Fruit fly (Drosophila melanogaster) whole organism, embryonic: Measurements from ENCODE around the gene Cyp4ac3.

ENCODE experiments used
- CG10366 ChIP-seq: fragments of 200-800 bp; sonication (Bioruptor generic); IDR thresholded peaks from 2 replicates; pipeline ENCODE4 v1.3.6; 2022; ENCODE audit warnings: missing biosample characterization, missing genetic modification characterization
- CG12942 ChIP-seq: fragments of 200-800 bp; sonication (Bioruptor generic); optimal IDR thresholded peaks from 3 replicates; lab custom pipeline; 2016; ENCODE audit warnings: missing biosample characterization, missing genetic modification characterization
- CG14667 ChIP-seq: fragments of 200-800 bp; sonication (Bioruptor generic); IDR thresholded peaks from 2 replicates; pipeline ENCODE4 v1.3.6; 2022; ENCODE audit warnings: missing biosample characterization, missing genetic modification characterization
- CG14965 ChIP-seq: fragments of 200-800 bp; sonication (Bioruptor generic); optimal IDR thresholded peaks from 2 replicates; lab custom pipeline; 2016; ENCODE audit warnings: missing biosample characterization, missing genetic modification characterization, borderline replicate concordance
- CG15479 ChIP-seq: fragments of 200-800 bp; sonication (Bioruptor generic); optimal IDR thresholded peaks from 3 replicates; lab custom pipeline; 2019; ENCODE audit warnings: missing biosample characterization, mild to moderate bottlenecking, missing genetic modification characterization, moderate library complexity
- CG31441 ChIP-seq: fragments of 200-800 bp; sonication (Bioruptor generic); IDR thresholded peaks from 2 replicates; pipeline ENCODE4 v1.3.6; 2022; ENCODE audit warnings: missing biosample characterization, missing genetic modification characterization
- CG3281 ChIP-seq: fragments of 200-800 bp; sonication (Bioruptor generic); optimal IDR thresholded peaks from 3 replicates; lab custom pipeline; 2017; ENCODE audit warnings: missing biosample characterization, mild to moderate bottlenecking, missing genetic modification characterization
- CG34376 ChIP-seq: fragments of 200-800 bp; sonication (Bioruptor generic); optimal IDR thresholded peaks from 2 replicates; lab custom pipeline; 2018; ENCODE audit warnings: missing biosample characterization, mild to moderate bottlenecking, missing genetic modification characterization
- CG6683 ChIP-seq: fragments of 200-800 bp; sonication (Bioruptor generic); optimal IDR thresholded peaks from 2 replicates; lab custom pipeline; 2017; ENCODE audit warnings: missing biosample characterization, mild to moderate bottlenecking, missing genetic modification characterization, missing genetic modification reagents
- CG6791 ChIP-seq: fragments of 200-800 bp; sonication (Bioruptor generic); IDR thresholded peaks from 3 replicates; pipeline ENCODE4 v1.3.6; 2022; ENCODE audit warnings: missing biosample characterization, missing genetic modification characterization; ENCODE audit not compliant: partially characterized antibody
- CG9609 ChIP-seq: fragments of 200-800 bp; sonication (Bioruptor generic); optimal IDR thresholded peaks from 3 replicates; lab custom pipeline; 2016; ENCODE audit warnings: missing biosample characterization, missing genetic modification characterization
- CG9876 ChIP-seq: fragments of 200-800 bp; sonication (Bioruptor generic); optimal IDR thresholded peaks from 2 replicates; lab custom pipeline; 2016; ENCODE audit warnings: missing biosample characterization, missing genetic modification characterization
- Dip3 ChIP-seq: fragments of 200-800 bp; sonication (Bioruptor generic); optimal IDR thresholded peaks from 3 replicates; lab custom pipeline; 2016; ENCODE audit warnings: missing biosample characterization, missing genetic modification characterization
- Drgx ChIP-seq: fragments of 200-800 bp; sonication (Bioruptor generic); IDR thresholded peaks from 2 replicates; pipeline ENCODE4 v1.3.6; 2022; ENCODE audit warnings: missing biosample characterization, missing genetic modification characterization
- Fer3 ChIP-seq: fragments of 200-800 bp; sonication (Bioruptor generic); optimal IDR thresholded peaks from 2 replicates; lab custom pipeline; 2018; ENCODE audit warnings: missing biosample characterization, mild to moderate bottlenecking, missing genetic modification characterization, moderate library complexity
- Hmx ChIP-seq: fragments of 200-800 bp; sonication (Bioruptor generic); optimal IDR thresholded peaks from 2 replicates; lab custom pipeline; 2016; ENCODE audit warnings: missing biosample characterization, missing genetic modification characterization
- Mad ChIP-seq: fragments of 200-800 bp; sonication (Bioruptor generic); optimal IDR thresholded peaks from 2 replicates; lab custom pipeline; 2016; ENCODE audit warnings: missing biosample characterization, missing genetic modification characterization
- Meics ChIP-seq: fragments of 200-800 bp; sonication (Bioruptor generic); optimal IDR thresholded peaks from 2 replicates; lab custom pipeline; 2017; ENCODE audit warnings: missing biosample characterization, mild to moderate bottlenecking, missing genetic modification characterization
- Mes4 ChIP-seq: fragments of 200-800 bp; sonication (Bioruptor generic); optimal IDR thresholded peaks from 2 replicates; lab custom pipeline; 2016; ENCODE audit warnings: missing biosample characterization, missing genetic modification characterization
- Neu2 ChIP-seq: fragments of 200-800 bp; sonication (Bioruptor generic); optimal IDR thresholded peaks from 3 replicates; lab custom pipeline; 2016; ENCODE audit warnings: missing biosample characterization, missing genetic modification characterization, borderline replicate concordance
- Xrp1 ChIP-seq: fragments of 200-800 bp; sonication (Bioruptor generic); IDR thresholded peaks from 2 replicates; pipeline ENCODE4 v1.3.6; 2022; ENCODE audit warnings: missing biosample characterization, missing genetic modification characterization
- amos ChIP-seq: fragments of 200-800 bp; sonication (Bioruptor generic); IDR thresholded peaks from 2 replicates; pipeline ENCODE4 v1.3.6; 2022; ENCODE audit warnings: missing biosample characterization, missing genetic modification characterization; ENCODE audit not compliant: partially characterized antibody
- bsh ChIP-seq, 2 experiments: fragments of 200-800 bp; sonication (Bioruptor generic); optimal IDR thresholded peaks; 2 replicates each; lab custom pipeline; 2017 to 2018; ENCODE audit warnings: mild to moderate bottlenecking in 2 of 2, missing biosample characterization in 2 of 2, missing genetic modification characterization in 2 of 2, moderate library complexity in 1 of 2
- cad ChIP-seq: fragments of >200 bp; optimal IDR thresholded peaks from 2 replicates; lab custom pipeline; 2017; ENCODE audit warnings: missing biosample characterization, missing genetic modification characterization
- crc ChIP-seq: fragments of 200-800 bp; sonication (Bioruptor generic); optimal IDR thresholded peaks from 2 replicates; lab custom pipeline; 2016; ENCODE audit warnings: missing biosample characterization, missing genetic modification characterization
- exex ChIP-seq: fragments of 200-800 bp; sonication (Bioruptor generic); optimal IDR thresholded peaks from 4 replicates; lab custom pipeline; 2018; ENCODE audit warnings: missing biosample characterization, mild to moderate bottlenecking, missing genetic modification characterization, moderate library complexity
- gem ChIP-seq: fragments of 200-800 bp; sonication (Bioruptor generic); optimal IDR thresholded peaks from 2 replicates; lab custom pipeline; 2019; ENCODE audit warnings: missing biosample characterization, mild to moderate bottlenecking, missing genetic modification characterization, moderate library complexity
- grn ChIP-seq: fragments of 200-800 bp; sonication (Bioruptor generic); optimal IDR thresholded peaks from 3 replicates; lab custom pipeline; 2017; ENCODE audit warnings: missing biosample characterization, missing genetic modification characterization
- ham ChIP-seq: fragments of 200-800 bp; sonication (Bioruptor generic); IDR thresholded peaks from 2 replicates; pipeline ENCODE4 v1.3.6; 2022; ENCODE audit warnings: missing biosample characterization, missing genetic modification characterization
- inv ChIP-seq: fragments of 200-800 bp; sonication (Bioruptor generic); IDR thresholded peaks from 2 replicates; pipeline ENCODE4 v1.3.6; 2022; ENCODE audit warnings: missing biosample characterization, missing genetic modification characterization; ENCODE audit not compliant: partially characterized antibody
- kah ChIP-seq: fragments of 200-800 bp; sonication (Bioruptor generic); optimal IDR thresholded peaks from 2 replicates; lab custom pipeline; 2018; ENCODE audit warnings: missing biosample characterization, mild to moderate bottlenecking, missing genetic modification characterization
- lmd ChIP-seq: fragments of 200-800 bp; sonication (Bioruptor generic); IDR thresholded peaks from 2 replicates; pipeline ENCODE4 v1.3.6; 2022; ENCODE audit warnings: missing biosample characterization, missing genetic modification characterization
- mirr ChIP-seq: fragments of 200-800 bp; sonication (Bioruptor generic); optimal IDR thresholded peaks from 3 replicates; lab custom pipeline; 2018; ENCODE audit warnings: missing biosample characterization, mild to moderate bottlenecking, missing genetic modification characterization
- nerfin-2 ChIP-seq: fragments of 200-800 bp; sonication (Bioruptor generic); IDR thresholded peaks from 2 replicates; pipeline ENCODE4 v1.3.6; 2022; ENCODE audit warnings: missing biosample characterization, missing genetic modification characterization; ENCODE audit not compliant: partially characterized antibody
- nmo ChIP-seq: fragments of 200-800 bp; sonication (Bioruptor generic); optimal IDR thresholded peaks from 2 replicates; lab custom pipeline; 2018; ENCODE audit warnings: missing biosample characterization, mild to moderate bottlenecking, missing genetic modification characterization, moderate library complexity
- pho ChIP-seq: fragments of 200-800 bp; sonication (Bioruptor generic); optimal IDR thresholded peaks from 2 replicates; lab custom pipeline; 2016; ENCODE audit warnings: missing biosample characterization, missing genetic modification characterization
- pum ChIP-seq: fragments of 200-800 bp; sonication (Bioruptor generic); optimal IDR thresholded peaks from 2 replicates; lab custom pipeline; 2016; ENCODE audit warnings: missing biosample characterization, missing genetic modification characterization
- scrt ChIP-seq: fragments of 200-800 bp; sonication (Bioruptor generic); optimal IDR thresholded peaks from 2 replicates; lab custom pipeline; 2018; ENCODE audit warnings: missing biosample characterization, mild to moderate bottlenecking, missing genetic modification characterization, moderate library complexity
- sima ChIP-seq: fragments of 200-800 bp; sonication (Bioruptor generic); optimal IDR thresholded peaks from 2 replicates; lab custom pipeline; 2016; ENCODE audit warnings: missing biosample characterization, missing genetic modification characterization
- sna ChIP-seq: fragments of 200-800 bp; sonication (Bioruptor generic); IDR thresholded peaks from 2 replicates; pipeline ENCODE4 v1.3.6; 2022; ENCODE audit warnings: missing biosample characterization, missing genetic modification characterization; ENCODE audit not compliant: partially characterized antibody
- ssp ChIP-seq: fragments of 200-800 bp; sonication (Bioruptor generic); IDR thresholded peaks from 2 replicates; pipeline ENCODE4 v1.3.6; 2022; ENCODE audit warnings: missing biosample characterization, missing genetic modification characterization
- tll ChIP-seq, 2 experiments: fragments of 200-800 bp in 1 of 2; fragments of >200 bp in 1 of 2; sonication (Bioruptor generic) in 1 of 2; optimal IDR thresholded peaks; 2 replicates each; lab custom pipeline; 2017 to 2019; ENCODE audit warnings: missing biosample characterization in 2 of 2, missing genetic modification characterization in 2 of 2, mild to moderate bottlenecking in 1 of 2, moderate library complexity in 1 of 2
- wor ChIP-seq: fragments of 200-800 bp; sonication (Bioruptor generic); IDR thresholded peaks from 2 replicates; pipeline ENCODE4 v1.3.6; 2022; ENCODE audit warnings: missing biosample characterization, missing genetic modification characterization
- zen ChIP-seq: fragments of 200-800 bp; sonication (Bioruptor generic); optimal IDR thresholded peaks from 3 replicates; lab custom pipeline; 2018; ENCODE audit warnings: missing biosample characterization, mild to moderate bottlenecking, missing genetic modification characterization, moderate library complexity
- zf30C ChIP-seq: fragments of 200-800 bp; sonication (Bioruptor generic); optimal IDR thresholded peaks from 3 replicates; lab custom pipeline; 2018; ENCODE audit warnings: missing biosample characterization, mild to moderate bottlenecking, missing genetic modification characterization
- zfh1 ChIP-seq: fragments of 200-800 bp; sonication (Bioruptor generic); IDR thresholded peaks from 3 replicates; pipeline ENCODE4 v1.3.6; 2022; ENCODE audit warnings: missing biosample characterization, missing genetic modification characterization

Cyp4ac3 gene

dm6 chr2L:5277262-5278008 lies 9.1 kb downstream of the Cyp4ac3 start (continued):
- TF ChIP-seq CG34376 (GFP tag; lab: Kevin White, UChicago) (no peak), inv (GFP tag; lab: Robert Waterston, UW) (no peak), CG14667 (no peak), CG9876 (GFP tag; lab: Kevin White, UChicago) (no peak), amos (peak; percentile 8; the same call in 1 of the 2 replicates), CG12942 (GFP tag; lab: Kevin White, UChicago) (no peak), ham (GFP tag; lab: Robert Waterston, UW) (no peak), CG9609 (GFP tag; lab: Kevin White, UChicago) (no peak), CG15479 (GFP tag; lab: Kevin White, UChicago) (peak; percentile 90), bsh (GFP tag; optimal IDR thresholded peaks at IDR 0.05; lab: Kevin White, UChicago) (no peak), CG6791 (GFP tag; lab: Robert Waterston, UW) (no peak), gem (tag; lab: Kevin White, UChicago) (no peak), Meics (GFP tag; lab: Kevin White, UChicago) (no peak), CG6683 (GFP tag; lab: Kevin White, UChicago) (no peak), CG3281 (GFP tag; lab: Kevin White, UChicago) (no peak), CG10366 (GFP tag; lab: Robert Waterston, UW) (no peak), Drgx (GFP tag; lab: Robert Waterston, UW) (no peak), exex (tag; lab: Kevin White, UChicago) (peak; percentile 96), Xrp1 (GFP tag; lab: Robert Waterston, UW) (no peak), Hmx (GFP tag; lab: Kevin White, UChicago) (no peak), grn (GFP tag; lab: Kevin White, UChicago) (peak; percentile 6), Mes4 (GFP tag; lab: Kevin White, UChicago) (no peak), Fer3 (tag; lab: Kevin White, UChicago) (no peak), zf30C (GFP tag; lab: Kevin White, UChicago) (no peak), pho (no peak), ssp (GFP tag; lab: Robert Waterston, UW) (no peak), zfh1 (GFP tag; lab: Robert Waterston, UW) (no peak), Dip3 (no peak), cad (GFP tag; lab: Kevin White, UChicago) (peak; percentile 92), lmd (GFP tag; lab: Robert Waterston, UW) (no peak), tll (GFP tag; optimal IDR thresholded peaks at IDR 0.05; lab: Kevin White, UChicago) (peak in 1 of 2 experiments; percentile 52), pum (GFP tag; lab: Kevin White, UChicago) (no peak), CG14965 (GFP tag; lab: Kevin White, UChicago) (no peak), mirr (GFP tag; lab: Kevin White, UChicago) (peak; percentile 9), sna (GFP tag; lab: Robert Waterston, UW) (no peak), Mad (no peak), sima (GFP tag; lab: Kevin White, UChicago) (no peak), nerfin-2 (GFP tag; lab: Robert Waterston, UW) (no peak), nmo (GFP tag; lab: Kevin White, UChicago) (no peak), kah (GFP tag; lab: Kevin White, UChicago) (no peak), wor (no peak), Neu2 (GFP tag; lab: Kevin White, UChicago) (no peak), scrt (GFP tag; lab: Kevin White, UChicago) (no peak), zen (tag; lab: Kevin White, UChicago) (peak; percentile 51), crc (GFP tag; lab: Kevin White, UChicago) (no peak), CG31441 (GFP tag; lab: Robert Waterston, UW) (no peak)
- TF ChIP-seq, all 482 proteins: peak for 8
